Worm (Caenorhabditis elegans) whole organism, L3 larva: ENCODE measurements around the gene F11E6.8.

Experiments
- R02D3.7 ChIP-seq: fragments of 150-350 bp; optimal IDR thresholded peaks from 2 replicates; lab custom pipeline; 2014; ENCODE audit warnings: missing biosample characterization, missing genetic modification characterization
- ama-1 ChIP-seq: fragments of 150-350 bp; optimal IDR thresholded peaks from 2 replicates; lab custom pipeline; 2018
- elt-1 ChIP-seq: fragments of 150-350 bp; optimal IDR thresholded peaks from 2 replicates; lab custom pipeline; 2014; ENCODE audit warnings: missing biosample characterization, missing genetic modification characterization
- elt-2 ChIP-seq: sonication (generic microtip); optimal IDR thresholded peaks from 2 replicates; lab custom pipeline; 2016; ENCODE audit warnings: missing genetic modification reagents, mild to moderate bottlenecking, missing genetic modification characterization, missing compliant biosample characterization
- fkh-10 ChIP-seq: sonication (generic microtip); optimal IDR thresholded peaks from 2 replicates; lab custom pipeline; 2017; ENCODE audit warnings: missing biosample characterization, missing genetic modification reagents, missing genetic modification characterization
- jun-1 ChIP-seq: fragments of 150-350 bp; optimal IDR thresholded peaks from 2 replicates; lab custom pipeline; 2014; ENCODE audit warnings: missing biosample characterization, missing genetic modification reagents, missing genetic modification characterization
- lin-15B ChIP-seq: fragments of 150-350 bp; optimal IDR thresholded peaks from 2 replicates; lab custom pipeline; 2014; ENCODE audit warnings: missing biosample characterization, missing genetic modification characterization
- lin-39 ChIP-seq: fragments of 150-350 bp; optimal IDR thresholded peaks from 2 replicates; lab custom pipeline; 2018; ENCODE audit warnings: missing biosample characterization, missing genetic modification reagents, missing genetic modification characterization
- mml-1 ChIP-seq: fragments of 150-350 bp; sonication (generic microtip); optimal IDR thresholded peaks from 3 replicates; lab custom pipeline; 2014; ENCODE audit warnings: missing biosample characterization, missing genetic modification characterization
- nhr-12 ChIP-seq: fragments of 150-350 bp; optimal IDR thresholded peaks from 2 replicates; lab custom pipeline; 2014; ENCODE audit warnings: missing biosample characterization, missing genetic modification characterization
- skn-1 ChIP-seq: fragments of 150-350 bp; optimal IDR thresholded peaks from 2 replicates; lab custom pipeline; 2014; ENCODE audit warnings: missing biosample characterization, missing genetic modification characterization
- tbx-2 ChIP-seq: sonication (generic microtip); optimal IDR thresholded peaks from 2 replicates; lab custom pipeline; 2016; ENCODE audit warnings: mild to moderate bottlenecking, missing genetic modification characterization, missing compliant biosample characterization
- unc-39 ChIP-seq: sonication (generic microtip); optimal IDR thresholded peaks from 4 replicates; lab custom pipeline; 2017; ENCODE audit warnings: missing biosample characterization, missing genetic modification characterization
- ztf-11 ChIP-seq: fragments of 150-350 bp; optimal IDR thresholded peaks from 2 replicates; lab custom pipeline; 2014; ENCODE audit warnings: missing biosample characterization, missing genetic modification characterization

DNA sequence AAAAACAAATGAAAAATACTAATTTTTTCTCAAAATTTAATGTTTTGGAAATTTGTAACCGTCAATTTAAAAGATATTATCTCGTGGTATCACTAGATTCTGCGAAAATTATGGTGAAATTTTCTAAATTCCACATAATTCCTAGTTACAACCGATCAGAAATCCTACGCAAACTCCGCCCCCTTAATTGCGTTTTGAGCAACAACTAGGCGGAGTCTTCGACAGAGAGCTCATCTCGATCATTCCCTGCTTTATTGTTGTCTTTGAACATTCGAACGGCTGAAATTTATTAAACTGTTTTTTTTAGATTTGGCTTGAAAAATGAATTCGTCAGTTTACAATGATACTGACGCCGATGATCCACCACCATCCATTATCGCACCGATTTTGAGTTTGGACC is 50.9 kb downstream of the F11E6.8 start, which contains the start of gene T02D1.4:
- TF ChIP-seq skn-1 (tag; lab: Kevin White, UChicago): no peak
- no peak for TF ChIP-seq R02D3.7 (tag; lab: Kevin White, UChicago)
- no peak for TF ChIP-seq ztf-11 (tag; lab: Kevin White, UChicago)
- TF ChIP-seq ama-1: no peak
- TF ChIP-seq nhr-12 (tag; lab: Kevin White, UChicago): no peak
- no peak for TF ChIP-seq lin-39 (tag; lab: Kevin White, UChicago)
- TF ChIP-seq elt-2 (tag; lab: Kevin White, UChicago): no peak
- no peak for TF ChIP-seq fkh-10
- TF ChIP-seq lin-15B (tag; lab: Kevin White, UChicago): no peak
- no peak for TF ChIP-seq jun-1 (tag; lab: Kevin White, UChicago)
- TF ChIP-seq mml-1 (tag; lab: Kevin White, UChicago): no peak
- TF ChIP-seq unc-39: no peak
- TF ChIP-seq elt-1 (tag; lab: Kevin White, UChicago): no peak
- no peak for TF ChIP-seq tbx-2 (tag; lab: Kevin White, UChicago)
